Worm (Caenorhabditis elegans) whole organism, L3 larva: Measurements from ENCODE around the gene F32D1.7.

ENCODE experiments used
- ZK546.5 ChIP-seq: sonication (generic microtip); optimal IDR thresholded peaks from 2 replicates; lab custom pipeline; 2017; ENCODE audit warnings: missing biosample characterization, missing genetic modification characterization
- aly-2 ChIP-seq: fragments of 150-350 bp; optimal IDR thresholded peaks from 2 replicates; lab custom pipeline; 2014; ENCODE audit warnings: missing biosample characterization, missing genetic modification characterization
- ama-1 ChIP-seq: fragments of 150-350 bp; optimal IDR thresholded peaks from 2 replicates; lab custom pipeline; 2018
- ceh-16 ChIP-seq: sonication (generic microtip); optimal IDR thresholded peaks from 2 replicates; lab custom pipeline; 2017; ENCODE audit warnings: missing biosample characterization, missing genetic modification characterization
- ceh-82 ChIP-seq: fragments of 150-350 bp; optimal IDR thresholded peaks from 2 replicates; lab custom pipeline; 2014; ENCODE audit warnings: missing biosample characterization, missing genetic modification characterization
- ceh-9 ChIP-seq: sonication (generic microtip); optimal IDR thresholded peaks from 2 replicates; lab custom pipeline; 2018; ENCODE audit warnings: missing biosample characterization, missing genetic modification characterization
- daf-12 ChIP-seq: fragments of 150-350 bp; optimal IDR thresholded peaks from 2 replicates; lab custom pipeline; 2014; ENCODE audit warnings: missing biosample characterization, missing genetic modification reagents, missing genetic modification characterization
- egl-27 ChIP-seq: sonication (generic microtip); optimal IDR thresholded peaks from 4 replicates; lab custom pipeline; 2017; ENCODE audit warnings: missing biosample characterization, missing genetic modification reagents, missing genetic modification characterization
- elt-1 ChIP-seq: fragments of 150-350 bp; optimal IDR thresholded peaks from 2 replicates; lab custom pipeline; 2014; ENCODE audit warnings: missing biosample characterization, missing genetic modification characterization
- elt-2 ChIP-seq: sonication (generic microtip); optimal IDR thresholded peaks from 2 replicates; lab custom pipeline; 2016; ENCODE audit warnings: missing genetic modification reagents, mild to moderate bottlenecking, missing genetic modification characterization, missing compliant biosample characterization
- elt-3 ChIP-seq, 3 experiments: fragments of 150-350 bp in 1 of 3; sonication (generic microtip) in 2 of 3; optimal IDR thresholded peaks; 2 replicates in 2 of 3; 4 replicates in 1 of 3; lab custom pipeline; 2014 to 2017; ENCODE audit warnings: missing biosample characterization in 3 of 3, missing genetic modification characterization in 3 of 3
- eor-1 ChIP-seq, 2 experiments: fragments of 150-350 bp; optimal IDR thresholded peaks; 2 replicates each; lab custom pipeline; 2014 to 2018; ENCODE audit warnings: missing biosample characterization in 2 of 2, missing genetic modification characterization in 2 of 2
- fkh-10 ChIP-seq: sonication (generic microtip); optimal IDR thresholded peaks from 2 replicates; lab custom pipeline; 2017; ENCODE audit warnings: missing biosample characterization, missing genetic modification reagents, missing genetic modification characterization
- fkh-2 ChIP-seq: fragments of 150-350 bp; optimal IDR thresholded peaks from 2 replicates; lab custom pipeline; 2014; ENCODE audit warnings: missing biosample characterization, missing genetic modification reagents, missing genetic modification characterization
- hmg-11 ChIP-seq: sonication (generic microtip); optimal IDR thresholded peaks from 2 replicates; lab custom pipeline; 2016; ENCODE audit warnings: missing genetic modification characterization, missing compliant biosample characterization
- jun-1 ChIP-seq: fragments of 150-350 bp; optimal IDR thresholded peaks from 2 replicates; lab custom pipeline; 2014; ENCODE audit warnings: missing biosample characterization, missing genetic modification reagents, missing genetic modification characterization
- lin-15B ChIP-seq: fragments of 150-350 bp; optimal IDR thresholded peaks from 2 replicates; lab custom pipeline; 2014; ENCODE audit warnings: missing biosample characterization, missing genetic modification characterization
- lin-39 ChIP-seq: fragments of 150-350 bp; optimal IDR thresholded peaks from 2 replicates; lab custom pipeline; 2018; ENCODE audit warnings: missing biosample characterization, missing genetic modification reagents, missing genetic modification characterization
- lsy-12 ChIP-seq: sonication (generic microtip); optimal IDR thresholded peaks from 2 replicates; lab custom pipeline; 2016; ENCODE audit warnings: mild to moderate bottlenecking, missing genetic modification characterization, missing compliant biosample characterization
- mdl-1 ChIP-seq: fragments of 150-350 bp; optimal IDR thresholded peaks from 2 replicates; lab custom pipeline; 2014; ENCODE audit warnings: missing biosample characterization, missing genetic modification characterization
- nhr-12 ChIP-seq: fragments of 150-350 bp; optimal IDR thresholded peaks from 2 replicates; lab custom pipeline; 2014; ENCODE audit warnings: missing biosample characterization, missing genetic modification characterization
- nhr-23 ChIP-seq: fragments of 150-350 bp; optimal IDR thresholded peaks from 2 replicates; lab custom pipeline; 2014; ENCODE audit warnings: missing biosample characterization, missing genetic modification reagents, missing genetic modification characterization
- nhr-237 ChIP-seq: fragments of 150-350 bp; optimal IDR thresholded peaks from 2 replicates; lab custom pipeline; 2014; ENCODE audit warnings: missing biosample characterization, missing genetic modification characterization
- nhr-25 ChIP-seq: sonication (generic microtip); optimal IDR thresholded peaks from 2 replicates; lab custom pipeline; 2017; ENCODE audit warnings: missing biosample characterization, missing genetic modification characterization
- nhr-28 ChIP-seq: fragments of 150-350 bp; optimal IDR thresholded peaks from 2 replicates; lab custom pipeline; 2014; ENCODE audit warnings: missing biosample characterization, missing genetic modification characterization
- nhr-43 ChIP-seq: sonication (generic microtip); optimal IDR thresholded peaks from 2 replicates; lab custom pipeline; 2016; ENCODE audit warnings: mild to moderate bottlenecking, missing genetic modification characterization, missing compliant biosample characterization; ENCODE audit not compliant: poor library complexity, severe bottlenecking
- nhr-67 ChIP-seq: fragments of 150-350 bp; optimal IDR thresholded peaks from 2 replicates; lab custom pipeline; 2014; ENCODE audit warnings: missing biosample characterization, missing genetic modification characterization
- nhr-76 ChIP-seq: fragments of 150-350 bp; sonication (generic microtip); optimal IDR thresholded peaks from 5 replicates; lab custom pipeline; 2014; ENCODE audit warnings: missing biosample characterization, missing genetic modification characterization
- nhr-77 ChIP-seq: fragments of 150-350 bp; optimal IDR thresholded peaks from 2 replicates; lab custom pipeline; 2014; ENCODE audit warnings: missing biosample characterization, missing genetic modification characterization
- pha-4 ChIP-seq: fragments of 150-350 bp; optimal IDR thresholded peaks from 2 replicates; lab custom pipeline; 2014; ENCODE audit warnings: missing biosample characterization, missing genetic modification reagents, missing genetic modification characterization
- pqm-1 ChIP-seq: fragments of 150-350 bp; optimal IDR thresholded peaks from 2 replicates; lab custom pipeline; 2017; ENCODE audit warnings: missing biosample characterization, missing genetic modification characterization, inconsistent platforms
- sea-2 ChIP-seq: fragments of 150-350 bp; sonication (generic microtip); optimal IDR thresholded peaks from 4 replicates; lab custom pipeline; 2014; ENCODE audit warnings: missing biosample characterization, missing genetic modification reagents, missing genetic modification characterization
- skn-1 ChIP-seq: fragments of 150-350 bp; optimal IDR thresholded peaks from 2 replicates; lab custom pipeline; 2014; ENCODE audit warnings: missing biosample characterization, missing genetic modification characterization
- tbx-2 ChIP-seq: sonication (generic microtip); optimal IDR thresholded peaks from 2 replicates; lab custom pipeline; 2016; ENCODE audit warnings: mild to moderate bottlenecking, missing genetic modification characterization, missing compliant biosample characterization
- unc-62 ChIP-seq: fragments of 150-350 bp; sonication (generic microtip); optimal IDR thresholded peaks from 4 replicates; lab custom pipeline; 2014; ENCODE audit warnings: missing biosample characterization, missing genetic modification reagents, missing genetic modification characterization
- ztf-11 ChIP-seq: fragments of 150-350 bp; optimal IDR thresholded peaks from 2 replicates; lab custom pipeline; 2014; ENCODE audit warnings: missing biosample characterization, missing genetic modification characterization
- ztf-4 ChIP-seq: fragments of 150-350 bp; optimal IDR thresholded peaks from 2 replicates; lab custom pipeline; 2014; ENCODE audit warnings: missing biosample characterization, missing genetic modification characterization

F32D1.7 gene

ce11 chrV:4370515-4370914 is 5.5 kb downstream of the F32D1.7 start:
- TF ChIP-seq nhr-28 (tag; lab: Kevin White, UChicago) (no peak), elt-1 (no peak), unc-62 (GFP tag; lab: Kevin White, UChicago) (no peak), elt-3 (tag; optimal IDR thresholded peaks at IDR 0.05; lab: Kevin White, UChicago) (no peak), elt-2 (tag; lab: Kevin White, UChicago) (no peak), daf-12 (tag; lab: Kevin White, UChicago) (no peak), hmg-11 (no peak), aly-2 (no peak), fkh-10 (GFP tag; lab: Kevin White, UChicago) (no peak), eor-1 (tag; optimal IDR thresholded peaks at IDR 0.05; lab: Kevin White, UChicago) (no peak), mdl-1 (no peak), ZK546.5 (no peak), ceh-82 (tag; lab: Kevin White, UChicago) (no peak)

- TF ChIP-seq nhr-12 (no peak), unc-62 (GFP tag; lab: Kevin White, UChicago) (no peak), fkh-10 (GFP tag; lab: Kevin White, UChicago) (no peak), nhr-77 (tag; lab: Kevin White, UChicago) (no peak), ama-1 (lab: Kevin White, UChicago) (no peak), egl-27 (no peak), sea-2 (GFP tag; lab: Kevin White, UChicago) (no peak), ceh-9 (tag; lab: Kevin White, UChicago) (no peak), jun-1 (tag; lab: Kevin White, UChicago) (no peak), pqm-1 (tag; lab: Kevin White, UChicago) (no peak), mdl-1 (no peak), aly-2 (no peak), hmg-11 (no peak), lin-15B (no peak), tbx-2 (tag; lab: Kevin White, UChicago) (no peak), elt-1 (no peak), fkh-2 (tag; lab: Kevin White, UChicago) (no peak)
Measured at ce11 chrV:4366440-4366839, 9.5 kb downstream of the F32D1.7 start, which contains the start of gene F32D1.11. F32D1.11 (minus strand) TSS chrV:4366540.

ce11 chrV:4364517-4364916 is 11.5 kb downstream of the F32D1.7 start, which contains the start of gene grl-13:
grl-13 (minus strand) TSS chrV:4364617.
- no peak for TF ChIP-seq fkh-2 (tag; lab: Kevin White, UChicago)
- no peak for TF ChIP-seq lsy-12 (tag; lab: Kevin White, UChicago)
- no peak for TF ChIP-seq nhr-237
- TF ChIP-seq ceh-9 (tag; lab: Kevin White, UChicago), result no peak
- no peak for TF ChIP-seq aly-2
- no peak for TF ChIP-seq nhr-43
- no peak for TF ChIP-seq ztf-11 (tag; lab: Kevin White, UChicago)
- no peak for TF ChIP-seq pha-4
- TF ChIP-seq sea-2 (GFP tag; lab: Kevin White, UChicago), result no peak
- no peak for TF ChIP-seq nhr-76 (tag; lab: Kevin White, UChicago)
- no peak for TF ChIP-seq elt-2 (tag; lab: Kevin White, UChicago)
- no peak for TF ChIP-seq ztf-4
- no peak for TF ChIP-seq elt-3 (tag; optimal IDR thresholded peaks at IDR 0.05; lab: Kevin White, UChicago)
- TF ChIP-seq ceh-16, result no peak
- no peak for TF ChIP-seq ZK546.5
- TF ChIP-seq elt-1, result no peak
- TF ChIP-seq nhr-67 (tag; lab: Kevin White, UChicago), result no peak
- no peak for TF ChIP-seq skn-1 (tag; lab: Kevin White, UChicago)

- peak; percentile 44 for TF ChIP-seq nhr-23
- no peak for TF ChIP-seq skn-1 (tag; lab: Kevin White, UChicago)
- TF ChIP-seq lin-39 (tag; lab: Kevin White, UChicago), result no peak
- peak; percentile 80 for TF ChIP-seq elt-1
- peak; percentile 34 for TF ChIP-seq nhr-25
- TF ChIP-seq ZK546.5, result no peak
Measured at ce11 chrV:4361505-4361904, 14.5 kb downstream of the F32D1.7 start, which contains the start of gene F32D1.3. F32D1.3 (minus strand) TSS chrV:4361569.

- TF ChIP-seq nhr-23, result no peak
- no peak for TF ChIP-seq elt-3 (tag; optimal IDR thresholded peaks at IDR 0.05; lab: Kevin White, UChicago)
- TF ChIP-seq pha-4, result no peak
- TF ChIP-seq pqm-1 (tag; lab: Kevin White, UChicago), result no peak
- TF ChIP-seq ztf-11 (tag; lab: Kevin White, UChicago), result no peak
- TF ChIP-seq mdl-1, result no peak
- TF ChIP-seq nhr-237, result no peak
- no peak for TF ChIP-seq eor-1 (tag; optimal IDR thresholded peaks at IDR 0.05; lab: Kevin White, UChicago)
Measured at ce11 chrV:4360018-4360417, 16.0 kb downstream of the F32D1.7 start.
